Fruit fly (Drosophila melanogaster): Measurements from ENCODE around the gene CG9813.

The CG9813 gene

dm6 chr3R:13381744-13382435 is 2.3 kb upstream of the CG9813 start, which contains the start of the genes mRpS21 and Droj2 (continued):
- no peak for TF ChIP-seq CG6689 (GFP tag; IDR thresholded peaks at IDR 0.05)
- no peak for TF ChIP-seq D19B (GFP tag; optimal IDR thresholded peaks at IDR 0.05)
- TF ChIP-seq CG32767 (GFP tag; IDR thresholded peaks at IDR 0.05): no peak
- peak; percentile 12 for TF ChIP-seq kay (GFP tag; optimal IDR thresholded peaks at IDR 0.05)
- TF ChIP-seq CG5180 (GFP tag; optimal IDR thresholded peaks at IDR 0.05): no peak
- no peak for TF ChIP-seq CG4854 (GFP tag; optimal IDR thresholded peaks at IDR 0.05)
- TF ChIP-seq CG10654 (GFP tag; optimal IDR thresholded peaks at IDR 0.05): peak; percentile 37
- TF ChIP-seq Hr39 (optimal IDR thresholded peaks at IDR 0.05): no peak
- no peak for TF ChIP-seq pfk (GFP tag; optimal IDR thresholded peaks at IDR 0.05)
- TF ChIP-seq onecut (GFP tag; IDR thresholded peaks at IDR 0.05): no peak
- peak; percentile 43 for TF ChIP-seq CG4617 (GFP tag; optimal IDR thresholded peaks at IDR 0.05; ENCODE audit: borderline replicate concordance)
- peak; percentile 74 for TF ChIP-seq CG3995 (GFP tag; optimal IDR thresholded peaks at IDR 0.05)
- peak; percentile 84 for TF ChIP-seq stwl (tag; optimal IDR thresholded peaks at IDR 0.05)
- TF ChIP-seq CG42726 (GFP tag; IDR thresholded peaks at IDR 0.05; ENCODE audit: partially characterized antibody): no peak
- TF ChIP-seq CG18764 (GFP tag; optimal IDR thresholded peaks at IDR 0.05): no peak
- peak; percentile 0 for TF ChIP-seq wek (GFP tag; optimal IDR thresholded peaks at IDR 0.05)
- no peak for TF ChIP-seq CG8765 (GFP tag; IDR thresholded peaks at IDR 0.05)
- no peak for TF ChIP-seq Mes4 (GFP tag; optimal IDR thresholded peaks at IDR 0.05)
- TF ChIP-seq pum (GFP tag; optimal IDR thresholded peaks at IDR 0.05): peak; percentile 17
- TF ChIP-seq emc (GFP tag; optimal IDR thresholded peaks at IDR 0.05): no peak
- TF ChIP-seq CG12104 (GFP tag; optimal IDR thresholded peaks at IDR 0.05): peak; percentile 1
- no peak for TF ChIP-seq CG8478 (optimal IDR thresholded peaks at IDR 0.05)
- TF ChIP-seq CG14860 (GFP tag; IDR thresholded peaks at IDR 0.05; ENCODE audit: partially characterized antibody): no peak
- no peak for TF ChIP-seq CG14667 (GFP tag; IDR thresholded peaks at IDR 0.05)
- no peak for TF ChIP-seq pros (GFP tag; optimal IDR thresholded peaks at IDR 0.05)
- TF ChIP-seq MTF-1 (GFP tag; optimal IDR thresholded peaks at IDR 0.05; ENCODE audit: borderline replicate concordance): no peak
- TF ChIP-seq CG32532 (GFP tag; IDR thresholded peaks at IDR 0.05): peak; percentile 49; the same call in 1 of the 2 replicates
- TF ChIP-seq CG11560 (tag; IDR thresholded peaks at IDR 0.05): no peak
- peak; percentile 50 for TF ChIP-seq CG7839 (tag; optimal IDR thresholded peaks at IDR 0.05)
- TF ChIP-seq slp2 (GFP tag; optimal IDR thresholded peaks at IDR 0.05): peak; percentile 26
- TF ChIP-seq Atf3 (GFP tag; optimal IDR thresholded peaks at IDR 0.05): no peak
- TF ChIP-seq Sin3A (optimal IDR thresholded peaks at IDR 0.05): peak; percentile 86
- peak; percentile 18 for TF ChIP-seq unpg (GFP tag; optimal IDR thresholded peaks at IDR 0.05)
- peak in 1 of 2 experiments; percentile 97 for TF ChIP-seq insv (GFP tag; optimal IDR thresholded peaks at IDR 0.05)
- TF ChIP-seq Awh (GFP tag; IDR thresholded peaks at IDR 0.05): no peak
- no peak for TF ChIP-seq CG4730 (GFP tag; IDR thresholded peaks at IDR 0.05)
- no peak for TF ChIP-seq Sox100B (GFP tag; optimal IDR thresholded peaks at IDR 0.05)
- TF ChIP-seq cad (GFP tag; optimal IDR thresholded peaks at IDR 0.05): no peak
- peak; percentile 35; the same call in 1 of the 2 replicates for TF ChIP-seq CG31224 (GFP tag; IDR thresholded peaks at IDR 0.05)
- no peak for TF ChIP-seq Bteb2 (GFP tag; optimal IDR thresholded peaks at IDR 0.05)
- peak; percentile 57 for TF ChIP-seq CG15696 (tag; optimal IDR thresholded peaks at IDR 0.05)
- TF ChIP-seq Ets97D (GFP tag; optimal IDR thresholded peaks at IDR 0.05): peak; percentile 82
- TF ChIP-seq Hr78 (GFP tag; optimal IDR thresholded peaks at IDR 0.05): no peak
- TF ChIP-seq CG8944 (GFP tag; optimal IDR thresholded peaks at IDR 0.05): peak; percentile 36
- no peak for TF ChIP-seq CG2889 (GFP tag; IDR thresholded peaks at IDR 0.05)
- TF ChIP-seq Fer2 (tag; optimal IDR thresholded peaks at IDR 0.05): peak; percentile 34
- TF ChIP-seq Hr3 (GFP tag; optimal IDR thresholded peaks at IDR 0.05): peak; percentile 41
- peak; percentile 7 for TF ChIP-seq eyg (GFP tag; optimal IDR thresholded peaks at IDR 0.05)
- TF ChIP-seq CG9797 (GFP tag; optimal IDR thresholded peaks at IDR 0.05): peak; percentile 97
- no peak for TF ChIP-seq Usf (GFP tag; optimal IDR thresholded peaks at IDR 0.05)
- no peak for TF ChIP-seq pb (GFP tag; optimal IDR thresholded peaks at IDR 0.05)
